Fruit fly (Drosophila melanogaster) Kc167 (cell line): ENCODE data around the gene Sxl.

Source experiments
- Myc ChIP-seq: fragments of >200 bp; optimal IDR thresholded peaks from 2 replicates; lab custom pipeline; 2017; ENCODE audit warnings: missing external identifiers
- Sin3A ChIP-seq: fragments of >200 bp; optimal IDR thresholded peaks from 2 replicates; lab custom pipeline; 2018; ENCODE audit warnings: missing external identifiers
- h ChIP-seq: fragments of >200 bp; optimal IDR thresholded peaks from 3 replicates; lab custom pipeline; 2018; ENCODE audit warnings: missing external identifiers
- insv ChIP-seq: fragments of >200 bp; optimal IDR thresholded peaks from 3 replicates; lab custom pipeline; 2018; ENCODE audit warnings: missing external identifiers
- psq ChIP-seq: fragments of >200 bp; optimal IDR thresholded peaks from 2 replicates; lab custom pipeline; 2017; ENCODE audit warnings: missing external identifiers
- ttk ChIP-seq: sonication (Bioruptor generic); optimal IDR thresholded peaks from 2 replicates; lab custom pipeline; 2017; ENCODE audit warnings: missing external identifiers

dm6 chrX:7095912-7096494 lies 1.9 kb downstream of the Sxl start:
- TF ChIP-seq Sin3A (lab: Kevin White, UChicago) (no peak), Myc (no peak), psq (lab: Kevin White, UChicago) (no peak), insv (lab: Kevin White, UChicago) (no peak), h (no peak), ttk (no peak)
